Worm (Caenorhabditis elegans) whole organism, young adult: ENCODE data around the gene srh-42.

Experiments
- hrde-1 ChIP-seq: sonication (generic microtip); optimal IDR thresholded peaks from 2 replicates; lab custom pipeline; 2016; ENCODE audit warnings: missing genetic modification characterization, mild to moderate bottlenecking, missing compliant biosample characterization, moderate library complexity, missing genotype, missing genetic modification reagents, borderline replicate concordance
- lin-40 ChIP-seq: sonication (generic microtip); optimal IDR thresholded peaks from 2 replicates; lab custom pipeline; 2016; ENCODE audit warnings: missing genetic modification characterization, mild to moderate bottlenecking, missing compliant biosample characterization, missing genotype, missing genetic modification reagents

DNA sequence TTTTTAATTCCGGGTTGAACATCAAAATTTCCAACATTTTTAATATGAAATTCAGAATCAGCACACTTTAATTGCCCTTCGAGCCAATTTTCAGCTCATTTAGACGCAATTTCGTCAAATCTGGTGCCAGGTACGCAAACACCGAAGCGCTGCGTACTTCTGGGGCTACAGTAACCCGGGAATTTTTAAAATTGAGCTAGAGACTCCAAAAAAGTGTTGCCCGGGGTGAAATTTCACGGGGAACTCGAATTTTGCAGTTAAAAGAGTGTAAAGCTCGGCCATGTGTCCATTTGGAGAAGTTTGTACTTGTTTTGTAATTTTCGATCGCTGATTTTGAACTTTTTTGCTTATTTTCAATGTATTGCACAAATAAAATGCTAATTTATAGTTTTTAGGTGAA is 46.6 kb downstream of the srh-42 start:
- TF ChIP-seq lin-40 (tag; lab: Kevin White, UChicago) (no peak), hrde-1 (tag; lab: Kevin White, UChicago) (no peak)
